Worm (Caenorhabditis elegans): Measurements from ENCODE around the gene pab-2.
A peak's percentile ranks its signal among the peaks of the same experiment; 100 is the strongest.

Gene pab-2

ce11 chrX:13544544-13545021 lies 17.4 kb upstream of the pab-2 start:
- no peak for TF ChIP-seq ham-2 (GFP tag; optimal IDR thresholded peaks at IDR 0.05)
- peak; percentile 25 for TF ChIP-seq ces-1 (GFP tag; optimal IDR thresholded peaks at IDR 0.05)
- TF ChIP-seq drap-1 (GFP tag; optimal IDR thresholded peaks at IDR 0.05): no peak
- no peak for TF ChIP-seq M03D4.4 (tag; optimal IDR thresholded peaks at IDR 0.05)
- no peak for TF ChIP-seq lin-32 (GFP tag; optimal IDR thresholded peaks at IDR 0.05)
- no peak for TF ChIP-seq elt-3 (tag; optimal IDR thresholded peaks at IDR 0.05)
- TF ChIP-seq unc-62 (GFP tag; optimal IDR thresholded peaks at IDR 0.05): no peak
- no peak for TF ChIP-seq sem-2 (GFP tag; optimal IDR thresholded peaks at IDR 0.05)

ce11 chrX:13543350-13543749 lies 16.1 kb upstream of the pab-2 start:
- no peak for TF ChIP-seq nhr-28 (tag; optimal IDR thresholded peaks at IDR 0.05)
- TF ChIP-seq blmp-1 (tag; optimal IDR thresholded peaks at IDR 0.05): no peak
- TF ChIP-seq ceh-43 (GFP tag; optimal IDR thresholded peaks at IDR 0.05): no peak
- no peak for TF ChIP-seq nhr-2 (tag; optimal IDR thresholded peaks at IDR 0.05)
- no peak for TF ChIP-seq ztf-11 (tag; optimal IDR thresholded peaks at IDR 0.05)
- TF ChIP-seq snpc-4 (tag; optimal IDR thresholded peaks at IDR 0.05): no peak
- TF ChIP-seq cnd-1 (tag; optimal IDR thresholded peaks at IDR 0.05): no peak

- TF ChIP-seq ces-1 (GFP tag; optimal IDR thresholded peaks at IDR 0.05) (peak; percentile 51), unc-62 (GFP tag; optimal IDR thresholded peaks at IDR 0.05) (no peak)
These were observed 15.5 kb upstream of the pab-2 start for ce11 chrX:13542757-13543156.

ce11 chrX:13542236-13542635 lies 15.0 kb upstream of the pab-2 start, which contains the start of gene cah-4:
cah-4 (plus strand) TSS chrX:13542574.
- TF ChIP-seq ces-1 (GFP tag; optimal IDR thresholded peaks at IDR 0.05) (no peak), ceh-39 (tag; optimal IDR thresholded peaks at IDR 0.05) (no peak), nhr-2 (tag; optimal IDR thresholded peaks at IDR 0.05) (no peak), unc-120 (tag; optimal IDR thresholded peaks at IDR 0.05; ENCODE audit: poor library complexity, severe bottlenecking) (no peak), bed-3 (GFP tag; optimal IDR thresholded peaks at IDR 0.05) (no peak), tbx-8 (GFP tag; optimal IDR thresholded peaks at IDR 0.05) (no peak), sptf-1 (tag; optimal IDR thresholded peaks at IDR 0.05) (no peak), mls-2 (tag; optimal IDR thresholded peaks at IDR 0.05) (no peak), pha-4 (tag; optimal IDR thresholded peaks at IDR 0.05) (no peak), ceh-83 (GFP tag; optimal IDR thresholded peaks at IDR 0.05) (no peak), snpc-4 (tag; optimal IDR thresholded peaks at IDR 0.05) (no peak), M03D4.4 (tag; optimal IDR thresholded peaks at IDR 0.05) (no peak), flh-1 (GFP tag; optimal IDR thresholded peaks at IDR 0.05) (no peak), nhr-237 (tag; optimal IDR thresholded peaks at IDR 0.05) (no peak)

- TF ChIP-seq unc-39 (tag; optimal IDR thresholded peaks at IDR 0.05): no peak
- no peak for TF ChIP-seq hlh-1 (tag; optimal IDR thresholded peaks at IDR 0.05)
- TF ChIP-seq snpc-4 (tag; optimal IDR thresholded peaks at IDR 0.05): no peak
- no peak for TF ChIP-seq lin-32 (GFP tag; optimal IDR thresholded peaks at IDR 0.05)
- TF ChIP-seq ceh-39 (tag; optimal IDR thresholded peaks at IDR 0.05): no peak
- TF ChIP-seq mls-2 (tag; optimal IDR thresholded peaks at IDR 0.05): no peak
- no peak for TF ChIP-seq nhr-237 (tag; optimal IDR thresholded peaks at IDR 0.05)
- no peak for TF ChIP-seq unc-62 (GFP tag; optimal IDR thresholded peaks at IDR 0.05)
- no peak for TF ChIP-seq blmp-1 (tag; optimal IDR thresholded peaks at IDR 0.05)
- TF ChIP-seq ceh-83 (GFP tag; optimal IDR thresholded peaks at IDR 0.05): no peak
- no peak for TF ChIP-seq sptf-1 (tag; optimal IDR thresholded peaks at IDR 0.05)
- no peak for TF ChIP-seq drap-1 (GFP tag; optimal IDR thresholded peaks at IDR 0.05)
These were observed 14.1 kb upstream of the pab-2 start for ce11 chrX:13541335-13541734.

- TF ChIP-seq blmp-1 (tag; optimal IDR thresholded peaks at IDR 0.05): no peak
- TF ChIP-seq nhr-28 (tag; optimal IDR thresholded peaks at IDR 0.05): no peak
- TF ChIP-seq bed-3 (GFP tag; optimal IDR thresholded peaks at IDR 0.05): no peak
- TF ChIP-seq lsy-2 (tag; optimal IDR thresholded peaks at IDR 0.05): no peak
- TF ChIP-seq lin-13 (tag; optimal IDR thresholded peaks at IDR 0.05): no peak
- TF ChIP-seq ham-2 (GFP tag; optimal IDR thresholded peaks at IDR 0.05): no peak
- TF ChIP-seq hlh-1 (tag; optimal IDR thresholded peaks at IDR 0.05): no peak
- TF ChIP-seq nhr-237 (tag; optimal IDR thresholded peaks at IDR 0.05): no peak
- no peak for TF ChIP-seq tbx-8 (GFP tag; optimal IDR thresholded peaks at IDR 0.05)
- no peak for TF ChIP-seq elt-3 (tag; optimal IDR thresholded peaks at IDR 0.05)
- no peak for TF ChIP-seq ceh-39 (tag; optimal IDR thresholded peaks at IDR 0.05)
- TF ChIP-seq pha-4 (tag; optimal IDR thresholded peaks at IDR 0.05): no peak
These were observed 12.5 kb upstream of the pab-2 start for ce11 chrX:13539701-13540100.
